Fruit fly (Drosophila melanogaster): ENCODE data around the gene CG14540.

DNA sequence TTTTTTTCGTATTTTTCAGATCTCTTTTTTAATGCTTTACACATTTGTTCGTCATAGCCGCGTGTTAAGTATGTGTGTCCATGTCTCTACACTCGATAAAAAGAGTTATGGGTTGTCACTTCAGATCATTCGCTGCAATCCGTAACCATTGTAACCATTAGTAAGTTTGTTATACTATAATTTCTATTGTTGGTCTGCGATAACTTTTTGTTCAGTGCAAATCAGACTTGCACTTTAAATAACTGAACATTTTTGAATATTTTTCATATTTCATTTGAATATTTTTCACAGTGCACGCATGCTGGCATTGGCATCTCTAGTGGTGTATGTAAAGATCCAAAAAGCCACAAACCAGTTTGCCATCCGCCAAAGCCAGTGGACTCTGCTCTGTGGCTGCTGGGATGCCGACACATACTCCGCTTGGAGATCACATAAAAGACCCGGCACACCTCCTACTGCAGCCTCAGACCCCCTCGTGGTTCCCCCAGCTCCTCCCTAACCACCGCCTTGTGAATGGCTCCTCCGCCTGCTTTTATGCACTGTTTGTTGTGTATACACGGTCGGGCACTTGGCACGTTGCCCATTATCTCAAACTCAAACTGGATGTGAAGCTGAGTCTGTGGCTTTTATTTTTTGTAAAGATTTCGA is 49.9 kb downstream of the CG14540 start:
- TF ChIP-seq insv (GFP tag; optimal IDR thresholded peaks at IDR 0.05) (no peak), peb (GFP tag; IDR thresholded peaks at IDR 0.05) (peak; percentile 75), br (optimal IDR thresholded peaks at IDR 0.05) (no peak), slou (GFP tag; optimal IDR thresholded peaks at IDR 0.05) (peak; percentile 37), Sox100B (GFP tag; optimal IDR thresholded peaks at IDR 0.05) (peak; percentile 89), fru (optimal IDR thresholded peaks at IDR 0.05) (no peak), CG8290 (GFP tag; optimal IDR thresholded peaks at IDR 0.05) (peak; percentile 74), CG8290 (tag; optimal IDR thresholded peaks at IDR 0.05) (peak in 1 of 2 experiments; percentile 86), gcm2 (GFP tag; optimal IDR thresholded peaks at IDR 0.05) (peak; percentile 67), sr (GFP tag; IDR thresholded peaks at IDR 0.05) (peak; percentile 57; the same call in 1 of the 3 replicates), pita (GFP tag; optimal IDR thresholded peaks at IDR 0.05) (no peak), CG17186 (GFP tag; optimal IDR thresholded peaks at IDR 0.05) (peak; percentile 42), crc (GFP tag; optimal IDR thresholded peaks at IDR 0.05) (peak; percentile 82), Blimp-1 (GFP tag; optimal IDR thresholded peaks at IDR 0.05) (peak; percentile 90), Elba2 (GFP tag; optimal IDR thresholded peaks at IDR 0.05) (peak; percentile 8)
